Worm (Caenorhabditis elegans): ENCODE results near the gene srt-50.

Gene srt-50

ce11 chrIV:15107218-15107617 is 32.7 kb downstream of the srt-50 start (continued):
- TF ChIP-seq F57C9.4 (tag; optimal IDR thresholded peaks at IDR 0.05) (no peak), attf-6 (GFP tag; IDR thresholded peaks at IDR 0.05) (peak; percentile 80), tlf-1 (GFP tag; optimal IDR thresholded peaks at IDR 0.05) (no peak), die-1 (tag; optimal IDR thresholded peaks at IDR 0.05) (no peak), somi-1 (GFP tag; optimal IDR thresholded peaks at IDR 0.05) (no peak), lin-35 (GFP tag; optimal IDR thresholded peaks at IDR 0.05) (no peak), hsf-1 (GFP tag; IDR thresholded peaks at IDR 0.05) (no peak), madf-10 (tag; optimal IDR thresholded peaks at IDR 0.05) (no peak)

- TF ChIP-seq egl-18 (GFP tag; IDR thresholded peaks at IDR 0.05) (no peak), F39B2.1 (GFP tag; IDR thresholded peaks at IDR 0.05) (no peak), F22D6.2 (tag; optimal IDR thresholded peaks at IDR 0.05) (no peak), ztf-18 (tag; optimal IDR thresholded peaks at IDR 0.05) (no peak), ztf-25 (GFP tag; IDR thresholded peaks at IDR 0.05) (no peak), bed-2 (GFP tag; IDR thresholded peaks at IDR 0.05) (no peak), rpc-1 (optimal IDR thresholded peaks at IDR 0.05) (no peak), rpc-1 (tag; optimal IDR thresholded peaks at IDR 0.05) (no peak), B0336.3 (GFP tag; IDR thresholded peaks at IDR 0.05) (no peak), lin-40 (tag; optimal IDR thresholded peaks at IDR 0.05) (no peak), snpc-1.1 (tag; optimal IDR thresholded peaks at IDR 0.05; ENCODE audit: insufficient read depth) (no peak)
Measured at ce11 chrIV:15108475-15108874, 34.0 kb downstream of the srt-50 start, which contains the start of gene M199.2. Gene M199.2 (plus strand): TSS chrIV:15108775.

ce11 chrIV:15113117-15113516 is 38.6 kb downstream of the srt-50 start, which contains the start of gene M199.134:
Gene M199.134 (minus strand): TSS chrIV:15113217.
- TF ChIP-seq athp-1 (tag; optimal IDR thresholded peaks at IDR 0.05), result no peak
- no peak for TF ChIP-seq attf-3 (GFP tag; conservative IDR thresholded peaks at IDR 0.05)
- TF ChIP-seq pha-4 (tag; optimal IDR thresholded peaks at IDR 0.05), result no peak
- TF ChIP-seq nhr-179 (tag; optimal IDR thresholded peaks at IDR 0.05), result no peak
- no peak for TF ChIP-seq lin-26 (GFP tag; IDR thresholded peaks at IDR 0.05)
- TF ChIP-seq ztf-28 (GFP tag; IDR thresholded peaks at IDR 0.05), result no peak
- TF ChIP-seq T26A5.8 (tag; optimal IDR thresholded peaks at IDR 0.05), result no peak
- no peak for TF ChIP-seq somi-1 (GFP tag; optimal IDR thresholded peaks at IDR 0.05)
- no peak for TF ChIP-seq die-1 (tag; optimal IDR thresholded peaks at IDR 0.05)
- TF ChIP-seq Y79H2A.3 (GFP tag; conservative IDR thresholded peaks at IDR 0.05), result no peak
- no peak for TF ChIP-seq rpc-1 (optimal IDR thresholded peaks at IDR 0.05)
- no peak for TF ChIP-seq rpc-1 (tag; optimal IDR thresholded peaks at IDR 0.05)

ce11 chrIV:15114324-15114723 is 39.8 kb downstream of the srt-50 start, which contains the start of gene M199.135:
Gene M199.135 (plus strand): TSS chrIV:15114624.
- TF ChIP-seq T07F8.4 (tag; optimal IDR thresholded peaks at IDR 0.05) (no peak), ceh-100 (GFP tag; IDR thresholded peaks at IDR 0.05) (no peak), hrde-1 (tag; optimal IDR thresholded peaks at IDR 0.05; ENCODE audit: borderline replicate concordance) (no peak), ztf-3 (GFP tag; optimal IDR thresholded peaks at IDR 0.05) (no peak), bed-2 (GFP tag; IDR thresholded peaks at IDR 0.05) (no peak), ama-1 (optimal IDR thresholded peaks at IDR 0.05) (no peak), ama-1 (GFP tag; optimal IDR thresholded peaks at IDR 0.05) (no peak), unc-130 (GFP tag; optimal IDR thresholded peaks at IDR 0.05) (no peak)

- no peak for TF ChIP-seq die-1 (tag; optimal IDR thresholded peaks at IDR 0.05)
Measured at ce11 chrIV:15118390-15118789, 43.9 kb downstream of the srt-50 start, which contains the start of gene M199.136. Gene M199.136 (plus strand): TSS chrIV:15118690.

All from whole organism, young adult.